Worm (Caenorhabditis elegans) whole organism, early embryonic: Measurements from ENCODE around the gene clh-1.

Source experiments
- hmbx-1 ChIP-seq: sonication (generic microtip); optimal IDR thresholded peaks from 2 replicates; lab custom pipeline; 2016; ENCODE audit warnings: mild to moderate bottlenecking, missing genetic modification characterization, missing compliant biosample characterization
- hnd-1 ChIP-seq: sonication (generic microtip); optimal IDR thresholded peaks from 2 replicates; lab custom pipeline; 2016; ENCODE audit warnings: missing genetic modification characterization, missing compliant biosample characterization
- sea-1 ChIP-seq: fragments of 200-800 bp; sonication (Bioruptor generic); conservative IDR thresholded peaks from 2 replicates; pipeline ENCODE4 v1.3.6; 2022; ENCODE audit warnings: missing genetic modification characterization, missing compliant biosample characterization

- TF ChIP-seq hmbx-1 (tag; lab: Kevin White, UChicago) (no peak), hnd-1 (tag; lab: Kevin White, UChicago) (no peak), sea-1 (GFP tag; lab: Robert Waterston, UW) (no peak)
These were observed 3.9 kb downstream of the clh-1 start for ce11 chrII:11852191-11852901.
